Worm (Caenorhabditis elegans): ENCODE results near the gene Y43F4B.10.

Y43F4B.10 gene

ce11 chrIII:13296289-13296874 lies 17.5 kb upstream of the Y43F4B.10 start, which contains the start of gene npp-18 (continued):
- TF ChIP-seq egl-13 (tag; optimal IDR thresholded peaks at IDR 0.05) (peak; percentile 51), isw-1 (GFP tag; IDR thresholded peaks at IDR 0.05) (peak; percentile 76), nhr-90 (tag; optimal IDR thresholded peaks at IDR 0.05; ENCODE audit: poor library complexity) (peak; percentile 65), nhr-85 (tag) (peak; percentile 91), lsy-2 (tag; optimal IDR thresholded peaks at IDR 0.05) (peak; percentile 81 to 82), lin-35 (GFP tag; optimal IDR thresholded peaks at IDR 0.05) (peak; percentile 86 to 89), lin-14 (GFP tag; optimal IDR thresholded peaks at IDR 0.05) (peak; percentile 64), swsn-7 (tag; optimal IDR thresholded peaks at IDR 0.05) (peak; percentile 72)

- peak; percentile 2 for TF ChIP-seq nhr-47 (tag; optimal IDR thresholded peaks at IDR 0.05)
- TF ChIP-seq dpl-1 (GFP tag; optimal IDR thresholded peaks at IDR 0.05) = peak in 1 of 3 experiments; percentile 2
- peak; percentile 36 for TF ChIP-seq snu-23 (GFP tag; optimal IDR thresholded peaks at IDR 0.05)
- peak in 1 of 6 experiments; percentile 20 for TF ChIP-seq elt-3 (tag; optimal IDR thresholded peaks at IDR 0.05)
- TF ChIP-seq nhr-85 (tag) = peak; percentile 76
- no peak for TF ChIP-seq vab-15 (tag; optimal IDR thresholded peaks at IDR 0.05)
- no peak for TF ChIP-seq sup-37 (GFP tag; optimal IDR thresholded peaks at IDR 0.05)
- no peak for TF ChIP-seq ceh-90 (tag; optimal IDR thresholded peaks at IDR 0.05)
- peak; percentile 9 for TF ChIP-seq rnt-1 (tag; optimal IDR thresholded peaks at IDR 0.05)
- no peak for TF ChIP-seq nhr-71 (tag; optimal IDR thresholded peaks at IDR 0.05)
- TF ChIP-seq hpl-2 (GFP tag; optimal IDR thresholded peaks at IDR 0.05) = no peak
- TF ChIP-seq efl-1 (optimal IDR thresholded peaks at IDR 0.05) = peak in 1 of 2 experiments; percentile 19
- TF ChIP-seq efl-1 (GFP tag; optimal IDR thresholded peaks at IDR 0.05 in 1 of 2) = peak in 1 of 2 experiments; percentile 83
- TF ChIP-seq hlh-4 (tag; optimal IDR thresholded peaks at IDR 0.05) = no peak
- TF ChIP-seq dsc-1 (tag; optimal IDR thresholded peaks at IDR 0.05) = no peak
- TF ChIP-seq Y116A8C.19 (tag; optimal IDR thresholded peaks at IDR 0.05; ENCODE audit: borderline replicate concordance) = no peak
- peak; percentile 58 for TF ChIP-seq mep-1 (tag; optimal IDR thresholded peaks at IDR 0.05)
- no peak for TF ChIP-seq ztf-11 (tag; optimal IDR thresholded peaks at IDR 0.05)
- no peak for TF ChIP-seq mef-2 (tag; optimal IDR thresholded peaks at IDR 0.05)
- no peak for TF ChIP-seq nhr-12 (tag; optimal IDR thresholded peaks at IDR 0.05)
- TF ChIP-seq unc-98 (GFP tag; IDR thresholded peaks at IDR 0.05) = no peak
- no peak for TF ChIP-seq snpc-4 (tag; optimal IDR thresholded peaks at IDR 0.05)
- no peak for TF ChIP-seq xbp-1 (tag; optimal IDR thresholded peaks at IDR 0.05)
- TF ChIP-seq nhr-237 (tag; optimal IDR thresholded peaks at IDR 0.05) = no peak
- no peak for TF ChIP-seq hlh-17 (GFP tag; optimal IDR thresholded peaks at IDR 0.05; ENCODE audit: borderline replicate concordance)
- TF ChIP-seq blmp-1 (tag; optimal IDR thresholded peaks at IDR 0.05) = peak; percentile 61
- peak in 1 of 2 experiments; percentile 34 for TF ChIP-seq lsy-2 (tag; optimal IDR thresholded peaks at IDR 0.05)
- no peak for TF ChIP-seq lir-3 (tag; optimal IDR thresholded peaks at IDR 0.05; ENCODE audit: poor library complexity)
- peak; percentile 8 for TF ChIP-seq skn-1 (tag; optimal IDR thresholded peaks at IDR 0.05)
- peak; percentile 18 for TF ChIP-seq elt-2 (tag; optimal IDR thresholded peaks at IDR 0.05)
- peak; percentile 19 for TF ChIP-seq aly-2 (tag; optimal IDR thresholded peaks at IDR 0.05)
- TF ChIP-seq ceh-63 (GFP tag; optimal IDR thresholded peaks at IDR 0.05) = no peak
- no peak for TF ChIP-seq ceh-8 (GFP tag; optimal IDR thresholded peaks at IDR 0.05)
- peak; percentile 22 for TF ChIP-seq nhr-90 (tag; optimal IDR thresholded peaks at IDR 0.05; ENCODE audit: poor library complexity)
Observed at ce11 chrIII:13298722-13299431, 15.0 kb upstream of the Y43F4B.10 start, which contains the start of gene pgm-2. Gene pgm-2 (plus strand): TSS chrIII:13299378.
